Worm (Caenorhabditis elegans) whole organism, L3 larva: Measurements from ENCODE around the gene K01D12.1.

ENCODE experiments used
- R02D3.7 ChIP-seq: fragments of 150-350 bp; optimal IDR thresholded peaks from 2 replicates; lab custom pipeline; 2014; ENCODE audit warnings: missing biosample characterization, missing genetic modification characterization
- aly-2 ChIP-seq: fragments of 150-350 bp; optimal IDR thresholded peaks from 2 replicates; lab custom pipeline; 2014; ENCODE audit warnings: missing biosample characterization, missing genetic modification characterization
- ama-1 ChIP-seq: fragments of 150-350 bp; optimal IDR thresholded peaks from 2 replicates; lab custom pipeline; 2018
- ceh-16 ChIP-seq: sonication (generic microtip); optimal IDR thresholded peaks from 2 replicates; lab custom pipeline; 2017; ENCODE audit warnings: missing biosample characterization, missing genetic modification characterization
- ceh-28 ChIP-seq: fragments of 150-350 bp; optimal IDR thresholded peaks from 2 replicates; lab custom pipeline; 2014; ENCODE audit warnings: missing biosample characterization, missing genetic modification reagents, missing genetic modification characterization
- ceh-9 ChIP-seq: sonication (generic microtip); optimal IDR thresholded peaks from 2 replicates; lab custom pipeline; 2018; ENCODE audit warnings: missing biosample characterization, missing genetic modification characterization
- egl-27 ChIP-seq: sonication (generic microtip); optimal IDR thresholded peaks from 4 replicates; lab custom pipeline; 2017; ENCODE audit warnings: missing biosample characterization, missing genetic modification reagents, missing genetic modification characterization
- egl-5 ChIP-seq: fragments of 150-350 bp; optimal IDR thresholded peaks from 2 replicates; lab custom pipeline; 2017; ENCODE audit warnings: missing biosample characterization, missing genetic modification reagents, missing genetic modification characterization, inconsistent platforms
- elt-1 ChIP-seq: fragments of 150-350 bp; optimal IDR thresholded peaks from 2 replicates; lab custom pipeline; 2014; ENCODE audit warnings: missing biosample characterization, missing genetic modification characterization
- elt-2 ChIP-seq: sonication (generic microtip); optimal IDR thresholded peaks from 2 replicates; lab custom pipeline; 2016; ENCODE audit warnings: missing genetic modification reagents, mild to moderate bottlenecking, missing genetic modification characterization, missing compliant biosample characterization
- fkh-10 ChIP-seq: sonication (generic microtip); optimal IDR thresholded peaks from 2 replicates; lab custom pipeline; 2017; ENCODE audit warnings: missing biosample characterization, missing genetic modification reagents, missing genetic modification characterization
- fkh-2 ChIP-seq: fragments of 150-350 bp; optimal IDR thresholded peaks from 2 replicates; lab custom pipeline; 2014; ENCODE audit warnings: missing biosample characterization, missing genetic modification reagents, missing genetic modification characterization
- fos-1 ChIP-seq: fragments of 150-350 bp; optimal IDR thresholded peaks from 2 replicates; lab custom pipeline; 2014; ENCODE audit warnings: missing biosample characterization, missing genetic modification characterization
- hmg-11 ChIP-seq: sonication (generic microtip); optimal IDR thresholded peaks from 2 replicates; lab custom pipeline; 2016; ENCODE audit warnings: missing genetic modification characterization, missing compliant biosample characterization
- jun-1 ChIP-seq: fragments of 150-350 bp; optimal IDR thresholded peaks from 2 replicates; lab custom pipeline; 2014; ENCODE audit warnings: missing biosample characterization, missing genetic modification reagents, missing genetic modification characterization
- lin-39 ChIP-seq: fragments of 150-350 bp; optimal IDR thresholded peaks from 2 replicates; lab custom pipeline; 2018; ENCODE audit warnings: missing biosample characterization, missing genetic modification reagents, missing genetic modification characterization
- lsy-12 ChIP-seq: sonication (generic microtip); optimal IDR thresholded peaks from 2 replicates; lab custom pipeline; 2016; ENCODE audit warnings: mild to moderate bottlenecking, missing genetic modification characterization, missing compliant biosample characterization
- mml-1 ChIP-seq: fragments of 150-350 bp; sonication (generic microtip); optimal IDR thresholded peaks from 3 replicates; lab custom pipeline; 2014; ENCODE audit warnings: missing biosample characterization, missing genetic modification characterization
- nfya-1 ChIP-seq: sonication (generic microtip); optimal IDR thresholded peaks from 2 replicates; lab custom pipeline; 2017; ENCODE audit warnings: missing genetic modification characterization, mild to moderate bottlenecking, missing compliant biosample characterization, antibody characterized with exemption, moderate library complexity; ENCODE audit not compliant: insufficient read depth
- nhr-12 ChIP-seq: fragments of 150-350 bp; optimal IDR thresholded peaks from 2 replicates; lab custom pipeline; 2014; ENCODE audit warnings: missing biosample characterization, missing genetic modification characterization
- nhr-23 ChIP-seq: fragments of 150-350 bp; optimal IDR thresholded peaks from 2 replicates; lab custom pipeline; 2014; ENCODE audit warnings: missing biosample characterization, missing genetic modification reagents, missing genetic modification characterization
- nhr-237 ChIP-seq: fragments of 150-350 bp; optimal IDR thresholded peaks from 2 replicates; lab custom pipeline; 2014; ENCODE audit warnings: missing biosample characterization, missing genetic modification characterization
- nhr-25 ChIP-seq: sonication (generic microtip); optimal IDR thresholded peaks from 2 replicates; lab custom pipeline; 2017; ENCODE audit warnings: missing biosample characterization, missing genetic modification characterization
- nhr-28 ChIP-seq: fragments of 150-350 bp; optimal IDR thresholded peaks from 2 replicates; lab custom pipeline; 2014; ENCODE audit warnings: missing biosample characterization, missing genetic modification characterization
- nhr-77 ChIP-seq: fragments of 150-350 bp; optimal IDR thresholded peaks from 2 replicates; lab custom pipeline; 2014; ENCODE audit warnings: missing biosample characterization, missing genetic modification characterization
- pha-4 ChIP-seq: fragments of 150-350 bp; optimal IDR thresholded peaks from 2 replicates; lab custom pipeline; 2014; ENCODE audit warnings: missing biosample characterization, missing genetic modification reagents, missing genetic modification characterization
- pqm-1 ChIP-seq: fragments of 150-350 bp; optimal IDR thresholded peaks from 2 replicates; lab custom pipeline; 2017; ENCODE audit warnings: missing biosample characterization, missing genetic modification characterization, inconsistent platforms
- skn-1 ChIP-seq: fragments of 150-350 bp; optimal IDR thresholded peaks from 2 replicates; lab custom pipeline; 2014; ENCODE audit warnings: missing biosample characterization, missing genetic modification characterization
- unc-39 ChIP-seq: sonication (generic microtip); optimal IDR thresholded peaks from 4 replicates; lab custom pipeline; 2017; ENCODE audit warnings: missing biosample characterization, missing genetic modification characterization
- zag-1 ChIP-seq: fragments of 150-350 bp; optimal IDR thresholded peaks from 2 replicates; lab custom pipeline; 2014; ENCODE audit warnings: missing biosample characterization, missing genetic modification characterization
- ztf-4 ChIP-seq: fragments of 150-350 bp; optimal IDR thresholded peaks from 2 replicates; lab custom pipeline; 2014; ENCODE audit warnings: missing biosample characterization, missing genetic modification characterization

The K01D12.1 gene

ce11 chrV:12344845-12345244, 32.5 kb upstream of the K01D12.1 start, which contains the start of gene F23H12.3:
F23H12.3 (plus strand) TSS chrV:12345145.
- TF ChIP-seq aly-2 (tag; lab: Kevin White, UChicago) (no peak), pha-4 (peak; percentile 32), nhr-237 (tag; lab: Kevin White, UChicago) (no peak), elt-2 (tag; lab: Kevin White, UChicago) (no peak)

ce11 chrV:12345808-12346207, 31.5 kb upstream of the K01D12.1 start, which contains the start of gene snb-2:
snb-2 (minus strand) TSS chrV:12345908.
- TF ChIP-seq nhr-77 (tag; lab: Kevin White, UChicago) (no peak), nhr-25 (tag; lab: Kevin White, UChicago) (no peak), skn-1 (tag; lab: Kevin White, UChicago) (no peak), R02D3.7 (tag; lab: Kevin White, UChicago) (no peak), nhr-28 (tag; lab: Kevin White, UChicago) (no peak), jun-1 (tag; lab: Kevin White, UChicago) (no peak), ztf-4 (tag; lab: Kevin White, UChicago) (no peak), mml-1 (tag; lab: Kevin White, UChicago) (no peak)

- TF ChIP-seq nfya-1 (tag; lab: Kevin White, UChicago) (no peak), lin-39 (tag; lab: Kevin White, UChicago) (no peak), nhr-28 (tag; lab: Kevin White, UChicago) (no peak), pqm-1 (tag; lab: Kevin White, UChicago) (no peak), ceh-9 (tag; lab: Kevin White, UChicago) (no peak), egl-27 (no peak), fos-1 (tag; lab: Kevin White, UChicago) (no peak), pha-4 (peak; percentile 13), nhr-12 (tag; lab: Kevin White, UChicago) (no peak), elt-2 (tag; lab: Kevin White, UChicago) (peak; percentile 49), unc-39 (tag; lab: Kevin White, UChicago) (no peak), elt-1 (tag; lab: Kevin White, UChicago) (no peak), R02D3.7 (tag; lab: Kevin White, UChicago) (no peak), ceh-28 (tag; lab: Kevin White, UChicago) (peak; percentile 5), ztf-4 (tag; lab: Kevin White, UChicago) (no peak), zag-1 (tag; lab: Kevin White, UChicago) (no peak)
Measured at ce11 chrV:12347854-12348253, 29.5 kb upstream of the K01D12.1 start.

- TF ChIP-seq lin-39 (tag; lab: Kevin White, UChicago) (no peak), nhr-23 (tag; lab: Kevin White, UChicago) (peak; percentile 19), zag-1 (tag; lab: Kevin White, UChicago) (no peak)
Measured at ce11 chrV:12349365-12349764, 28.0 kb upstream of the K01D12.1 start.

ce11 chrV:12351842-12352241, 25.5 kb upstream of the K01D12.1 start:
- TF ChIP-seq ceh-16 (tag; lab: Kevin White, UChicago) (no peak), ceh-28 (tag; lab: Kevin White, UChicago) (no peak), fos-1 (tag; lab: Kevin White, UChicago) (no peak), elt-1 (tag; lab: Kevin White, UChicago) (peak; percentile 78), jun-1 (tag; lab: Kevin White, UChicago) (no peak), egl-27 (no peak), nfya-1 (tag; lab: Kevin White, UChicago) (no peak), elt-2 (tag; lab: Kevin White, UChicago) (no peak), hmg-11 (tag; lab: Kevin White, UChicago) (no peak), lsy-12 (tag; lab: Kevin White, UChicago) (no peak), skn-1 (tag; lab: Kevin White, UChicago) (no peak), lin-39 (tag; lab: Kevin White, UChicago) (no peak), nhr-25 (tag; lab: Kevin White, UChicago) (peak; percentile 27), fkh-2 (no peak), nhr-77 (tag; lab: Kevin White, UChicago) (no peak)

- TF ChIP-seq nhr-237 (tag; lab: Kevin White, UChicago) (no peak), egl-5 (no peak), elt-2 (tag; lab: Kevin White, UChicago) (no peak), ama-1 (lab: Kevin White, UChicago) (no peak), fkh-10 (GFP tag; lab: Kevin White, UChicago) (no peak), ceh-28 (tag; lab: Kevin White, UChicago) (no peak)
Measured at ce11 chrV:12352445-12352844, 24.9 kb upstream of the K01D12.1 start, which contains the start of gene sqt-3. sqt-3 (plus strand) TSS chrV:12352745.
